Worm (Caenorhabditis elegans) whole organism, L1 larva: ENCODE results near the gene Y68A4A.10.

ENCODE experiments used
- Y116A8C.19 ChIP-seq: sonication (generic microtip); optimal IDR thresholded peaks from 2 replicates; lab custom pipeline; 2016; ENCODE audit warnings: missing compliant biosample characterization, missing genetic modification characterization, borderline replicate concordance
- ama-1 ChIP-seq: fragments of 150-350 bp; optimal IDR thresholded peaks from 2 replicates; lab custom pipeline; 2014
- ces-1 ChIP-seq: fragments of 150-350 bp; optimal IDR thresholded peaks from 2 replicates; lab custom pipeline; 2014; ENCODE audit warnings: missing biosample characterization, missing genetic modification reagents, missing genetic modification characterization
- fkh-8 ChIP-seq: sonication (generic microtip); optimal IDR thresholded peaks from 2 replicates; lab custom pipeline; 2016; ENCODE audit warnings: mild to moderate bottlenecking, missing genetic modification characterization, missing compliant biosample characterization
- nhr-77 ChIP-seq: fragments of 150-350 bp; optimal IDR thresholded peaks from 2 replicates; lab custom pipeline; 2014; ENCODE audit warnings: missing biosample characterization, missing genetic modification characterization
- unc-62 ChIP-seq: fragments of 150-350 bp; optimal IDR thresholded peaks from 2 replicates; lab custom pipeline; 2014; ENCODE audit warnings: missing biosample characterization, missing genetic modification reagents, missing genetic modification characterization

DNA sequence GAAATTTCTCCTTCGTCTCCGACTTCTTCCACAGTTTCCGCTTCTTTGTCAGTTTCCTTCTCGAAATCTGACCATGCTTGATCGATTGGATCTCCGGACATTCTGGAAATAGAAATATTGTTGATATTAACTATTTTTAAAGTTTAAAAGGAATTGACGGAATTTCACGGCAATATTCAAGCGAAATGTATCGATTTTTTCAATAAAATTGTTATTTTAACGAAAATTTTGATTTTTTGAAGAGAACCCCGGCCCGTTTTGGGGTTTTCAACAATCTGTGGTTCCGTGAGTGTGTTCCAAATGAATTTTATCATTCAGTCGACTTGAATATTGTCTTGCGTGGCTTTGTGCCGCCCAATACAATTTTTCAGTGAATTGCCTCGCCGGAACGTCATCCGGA is 44.8 kb upstream of the Y68A4A.10 start, which contains the start of gene F40D4.13:
- TF ChIP-seq Y116A8C.19 (tag; lab: Kevin White, UChicago) (no peak), unc-62 (GFP tag; lab: Kevin White, UChicago) (no peak), ama-1 (lab: Kevin White, UChicago) (no peak), fkh-8 (tag; lab: Kevin White, UChicago) (no peak), ces-1 (no peak), nhr-77 (no peak)
